Fruit fly (Drosophila melanogaster): ENCODE measurements around the gene Hibch.
A peak's percentile ranks its signal among the peaks of the same experiment; 100 is the strongest.

Gene Hibch

DNA sequence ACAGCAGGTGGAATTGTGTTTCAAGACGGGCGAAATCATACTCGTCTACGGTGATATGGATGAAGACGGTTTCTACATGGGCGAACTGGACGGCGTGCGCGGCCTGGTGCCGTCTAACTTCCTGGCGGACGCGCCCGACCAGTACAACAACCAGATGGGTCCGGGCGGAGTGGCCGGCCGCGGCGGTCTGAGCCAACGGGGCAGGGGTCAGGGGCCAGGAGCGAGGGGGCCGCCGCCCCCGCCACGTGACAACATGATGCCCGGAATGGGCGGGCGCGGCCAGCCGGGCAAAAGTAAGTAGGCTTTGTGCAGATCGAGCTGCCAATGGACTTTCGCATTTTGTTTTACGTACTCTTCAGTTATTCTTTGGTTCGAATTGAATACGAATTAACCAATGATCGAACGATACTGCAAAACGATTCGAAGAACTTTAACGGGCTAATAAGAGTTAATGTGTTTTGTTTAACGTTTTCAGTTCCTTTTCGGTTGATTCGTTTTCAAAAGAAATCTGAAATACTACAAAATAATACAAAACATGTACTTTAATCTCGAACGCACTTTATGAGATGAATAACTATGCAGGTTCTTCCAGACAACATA, 36.3 kb downstream of the Hibch start:
- no peak for TF ChIP-seq noc (tag; optimal IDR thresholded peaks at IDR 0.05)

- peak; percentile 78 for TF ChIP-seq noc (tag; optimal IDR thresholded peaks at IDR 0.05)
These were observed 45.6 kb downstream of the Hibch start for dm6 chr3R:15402654-15403053.

dm6 chr3R:15406393-15406792, 49.4 kb downstream of the Hibch start:
- no peak for TF ChIP-seq noc (tag; optimal IDR thresholded peaks at IDR 0.05)

- no peak for TF ChIP-seq noc (tag; optimal IDR thresholded peaks at IDR 0.05)
These were observed 50.0 kb downstream of the Hibch start, which contains the start of gene CG6125 for dm6 chr3R:15407020-15407501. Gene CG6125, minus strand, starts transcription at chr3R:15407070.

- no peak for TF ChIP-seq noc (tag; optimal IDR thresholded peaks at IDR 0.05)
These were observed 51.2 kb downstream of the Hibch start, which contains the start of gene Atx2 for dm6 chr3R:15408131-15408731. Gene Atx2, plus strand, starts transcription at chr3R:15408423.
